Worm (Caenorhabditis elegans) whole organism, L3 larva: ENCODE measurements around the gene mdt-19.

Experiments used
- aly-2 ChIP-seq: fragments of 150-350 bp; optimal IDR thresholded peaks from 2 replicates; lab custom pipeline; 2014; ENCODE audit warnings: missing biosample characterization, missing genetic modification characterization
- ceh-9 ChIP-seq: sonication (generic microtip); optimal IDR thresholded peaks from 2 replicates; lab custom pipeline; 2018; ENCODE audit warnings: missing biosample characterization, missing genetic modification characterization
- elt-1 ChIP-seq: fragments of 150-350 bp; optimal IDR thresholded peaks from 2 replicates; lab custom pipeline; 2014; ENCODE audit warnings: missing biosample characterization, missing genetic modification characterization
- elt-3 ChIP-seq, 3 experiments: fragments of 150-350 bp in 1 of 3; sonication (generic microtip) in 2 of 3; optimal IDR thresholded peaks; 2 replicates in 2 of 3; 4 replicates in 1 of 3; lab custom pipeline; 2014 to 2017; ENCODE audit warnings: missing biosample characterization in 3 of 3, missing genetic modification characterization in 3 of 3
- fkh-10 ChIP-seq: sonication (generic microtip); optimal IDR thresholded peaks from 2 replicates; lab custom pipeline; 2017; ENCODE audit warnings: missing biosample characterization, missing genetic modification reagents, missing genetic modification characterization
- nhr-12 ChIP-seq: fragments of 150-350 bp; optimal IDR thresholded peaks from 2 replicates; lab custom pipeline; 2014; ENCODE audit warnings: missing biosample characterization, missing genetic modification characterization
- nhr-28 ChIP-seq: fragments of 150-350 bp; optimal IDR thresholded peaks from 2 replicates; lab custom pipeline; 2014; ENCODE audit warnings: missing biosample characterization, missing genetic modification characterization
- pha-4 ChIP-seq: fragments of 150-350 bp; optimal IDR thresholded peaks from 2 replicates; lab custom pipeline; 2014; ENCODE audit warnings: missing biosample characterization, missing genetic modification reagents, missing genetic modification characterization
- unc-62 ChIP-seq: fragments of 150-350 bp; sonication (generic microtip); optimal IDR thresholded peaks from 4 replicates; lab custom pipeline; 2014; ENCODE audit warnings: missing biosample characterization, missing genetic modification reagents, missing genetic modification characterization

ce11 chrIII:2560763-2561162, 37.1 kb upstream of the mdt-19 start:
- TF ChIP-seq pha-4 (tag; lab: Kevin White, UChicago) (no peak), elt-1 (tag; lab: Kevin White, UChicago) (no peak), unc-62 (GFP tag; lab: Kevin White, UChicago) (no peak), nhr-12 (tag; lab: Kevin White, UChicago) (no peak), aly-2 (tag; lab: Kevin White, UChicago) (no peak), elt-3 (tag; optimal IDR thresholded peaks at IDR 0.05; lab: Kevin White, UChicago) (no peak), ceh-9 (tag; lab: Kevin White, UChicago) (no peak), nhr-28 (no peak), fkh-10 (GFP tag; lab: Kevin White, UChicago) (no peak)
